Fruit fly (Drosophila melanogaster): ENCODE results near the gene CG46316.

The CG46316 gene

DNA sequence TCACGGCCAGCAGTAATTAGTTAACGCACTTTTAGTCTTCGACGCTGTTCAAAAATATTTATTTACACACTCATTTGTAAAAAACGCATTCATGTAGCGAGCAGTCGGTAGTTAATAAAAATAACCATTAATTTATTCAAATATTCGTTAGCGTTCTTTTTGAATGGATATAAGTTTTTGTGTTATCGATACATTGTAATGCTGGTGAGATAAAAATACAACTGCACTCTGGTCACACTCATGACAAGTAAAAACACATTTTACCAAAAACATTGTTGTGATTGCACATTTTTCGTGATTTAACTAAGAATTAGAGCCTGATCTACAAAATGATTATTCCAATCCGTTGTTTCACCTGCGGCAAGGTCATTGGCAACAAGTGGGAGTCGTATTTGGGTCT, 4.7 kb downstream of the CG46316 start, which contains the start of gene Polr2L:
TSS of gene Polr2L (plus strand) at position 223 of the 400 bp plus-strand sequence.
- no peak for TF ChIP-seq rib (GFP tag; IDR thresholded peaks at IDR 0.05)
- TF ChIP-seq E2f2 (GFP tag; IDR thresholded peaks at IDR 0.05): peak; percentile 74
- no peak for TF ChIP-seq CG18619 (GFP tag; optimal IDR thresholded peaks at IDR 0.05)
- TF ChIP-seq CG9797 (GFP tag; optimal IDR thresholded peaks at IDR 0.05): peak; percentile 53
- peak; percentile 44 for TF ChIP-seq CG11504 (tag; optimal IDR thresholded peaks at IDR 0.05)
- peak; percentile 69 for TF ChIP-seq CG3281 (GFP tag; optimal IDR thresholded peaks at IDR 0.05)
- 0 out of 2 replicates have a peak, but pooled peaks have one; percentile 21 for TF ChIP-seq amos (GFP tag; IDR thresholded peaks at IDR 0.05; ENCODE audit: partially characterized antibody)
- TF ChIP-seq pzg (GFP tag; optimal IDR thresholded peaks at IDR 0.05): peak; percentile 48
- peak; percentile 54 for TF ChIP-seq BEAF-32 (GFP tag; optimal IDR thresholded peaks at IDR 0.05)
- no peak for TF ChIP-seq CG16813 (GFP tag; IDR thresholded peaks at IDR 0.05; ENCODE audit: partially characterized antibody)
- TF ChIP-seq CG2116 (GFP tag; optimal IDR thresholded peaks at IDR 0.05): peak; percentile 50
- TF ChIP-seq MBD-R2 (GFP tag; IDR thresholded peaks at IDR 0.05): peak; percentile 50; the same call in 1 of the 2 replicates
- TF ChIP-seq gfzf (GFP tag; optimal IDR thresholded peaks at IDR 0.05): peak; percentile 70
- TF ChIP-seq crc (GFP tag; optimal IDR thresholded peaks at IDR 0.05): no peak
- peak; percentile 41; the same call in 1 of the 2 replicates for TF ChIP-seq Scr (GFP tag; IDR thresholded peaks at IDR 0.05; ENCODE audit: partially characterized antibody)
- peak; percentile 29 for TF ChIP-seq CG4617 (GFP tag; optimal IDR thresholded peaks at IDR 0.05; ENCODE audit: borderline replicate concordance)
- peak; percentile 48 for TF ChIP-seq MESR4 (GFP tag; optimal IDR thresholded peaks at IDR 0.05)
- peak; percentile 63 for TF ChIP-seq Dref (GFP tag; IDR thresholded peaks at IDR 0.05)
- no peak for TF ChIP-seq Sox100B (GFP tag; optimal IDR thresholded peaks at IDR 0.05)
- TF ChIP-seq Dp (GFP tag; optimal IDR thresholded peaks at IDR 0.05): peak; percentile 70
- peak; percentile 93 for TF ChIP-seq Myb (GFP tag; optimal IDR thresholded peaks at IDR 0.05)
- peak; percentile 28 for TF ChIP-seq trem (tag; optimal IDR thresholded peaks at IDR 0.05)
- no peak for TF ChIP-seq CG12391 (tag; optimal IDR thresholded peaks at IDR 0.05)
- TF ChIP-seq vvl (GFP tag; IDR thresholded peaks at IDR 0.05): peak; percentile 34; the same call in 1 of the 2 replicates
- peak; percentile 62 for TF ChIP-seq stwl (tag; optimal IDR thresholded peaks at IDR 0.05)
- peak; percentile 25; the same call in 1 of the 2 replicates for TF ChIP-seq CG13287 (GFP tag; IDR thresholded peaks at IDR 0.05; ENCODE audit: partially characterized antibody)

DNA sequence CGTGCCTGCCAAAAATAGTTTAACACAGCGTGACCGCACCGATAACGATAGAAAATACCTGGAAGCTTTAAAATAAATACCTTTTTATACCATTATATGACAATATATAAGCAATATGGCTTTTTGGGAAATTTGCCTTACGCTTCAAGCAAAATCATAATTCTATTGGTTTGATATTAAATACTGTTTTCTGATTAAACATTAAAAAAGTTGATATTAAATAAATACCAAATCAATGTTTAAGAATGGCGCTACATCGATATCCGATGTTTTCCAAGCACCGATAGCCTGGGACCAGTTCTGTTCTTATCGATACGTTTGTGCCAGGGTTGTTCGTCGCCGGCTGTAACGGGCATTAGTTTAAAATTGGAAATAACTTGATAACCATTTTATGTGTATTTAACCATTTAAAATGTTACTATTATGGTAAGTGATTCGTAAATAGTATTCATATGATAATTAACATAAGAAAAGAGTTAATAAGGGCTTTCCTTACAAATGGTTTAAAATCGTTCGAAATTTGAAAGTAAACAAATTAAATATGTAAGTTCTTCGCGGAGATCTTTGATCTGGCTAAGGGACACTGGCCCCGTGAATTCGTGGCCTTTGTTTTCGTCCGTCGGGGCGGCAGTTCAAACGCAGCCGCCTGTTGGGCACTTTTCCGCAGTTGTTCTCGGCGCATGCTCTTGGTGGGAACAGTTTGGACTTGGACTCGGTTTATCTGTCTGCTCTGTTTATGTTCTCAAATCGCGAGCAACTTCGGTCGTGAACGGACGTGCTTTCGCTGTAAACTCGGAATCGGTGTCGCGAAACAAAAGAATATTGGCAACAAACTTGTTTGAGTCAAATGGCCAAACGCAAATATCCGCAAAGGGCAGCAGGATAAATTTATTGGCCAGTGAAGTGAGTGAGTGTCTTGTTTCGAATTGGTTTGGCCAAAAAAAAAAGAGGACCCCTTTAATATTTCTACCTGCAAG, 7.0 kb downstream of the CG46316 start, which contains the start of the genes CG13630 and tok:
TSS of gene CG13630 (minus strand) at position 51 of the 977 bp plus-strand sequence.
TSS of gene tok (plus strand) at position 384 of the 977 bp plus-strand sequence.
- TF ChIP-seq CG10267 (tag; optimal IDR thresholded peaks at IDR 0.05) (peak; percentile 10), nom (GFP tag; optimal IDR thresholded peaks at IDR 0.05) (peak; percentile 50), CG14860 (GFP tag; IDR thresholded peaks at IDR 0.05; ENCODE audit: partially characterized antibody) (peak; percentile 73), mld (GFP tag; IDR thresholded peaks at IDR 0.05; ENCODE audit: partially characterized antibody) (0 out of 3 replicates have a peak, but pooled peaks have one; percentile 61), btn (GFP tag; optimal IDR thresholded peaks at IDR 0.05) (no peak), lbe (GFP tag; optimal IDR thresholded peaks at IDR 0.05) (no peak), Bgb (GFP tag; IDR thresholded peaks at IDR 0.05; ENCODE audit: partially characterized antibody) (peak; percentile 83), CG10366 (GFP tag; IDR thresholded peaks at IDR 0.05) (no peak), Awh (GFP tag; IDR thresholded peaks at IDR 0.05) (no peak), Mrtf (GFP tag; IDR thresholded peaks at IDR 0.05) (no peak), unc-4 (GFP tag; IDR thresholded peaks at IDR 0.05; ENCODE audit: partially characterized antibody) (peak; percentile 73), Ssrp (tag; optimal IDR thresholded peaks at IDR 0.05) (no peak), CG34224 (GFP tag; IDR thresholded peaks at IDR 0.05; ENCODE audit: partially characterized antibody) (peak; percentile 64), nmo (GFP tag; optimal IDR thresholded peaks at IDR 0.05) (peak; percentile 28), hbn (GFP tag; IDR thresholded peaks at IDR 0.05; ENCODE audit: partially characterized antibody) (peak; percentile 67), kah (GFP tag; optimal IDR thresholded peaks at IDR 0.05) (no peak), Doc3 (GFP tag; IDR thresholded peaks at IDR 0.05; ENCODE audit: partially characterized antibody) (peak; percentile 72), CG42726 (GFP tag; IDR thresholded peaks at IDR 0.05; ENCODE audit: partially characterized antibody) (0 out of 2 replicates have a peak, but pooled peaks have one; percentile 42), CG17186 (GFP tag; optimal IDR thresholded peaks at IDR 0.05) (peak; percentile 13), CG12659 (GFP tag; optimal IDR thresholded peaks at IDR 0.05) (peak; percentile 33)

Measured in whole organism, embryonic.